Worm (Caenorhabditis elegans): ENCODE data around the gene rps-11.

DNA sequence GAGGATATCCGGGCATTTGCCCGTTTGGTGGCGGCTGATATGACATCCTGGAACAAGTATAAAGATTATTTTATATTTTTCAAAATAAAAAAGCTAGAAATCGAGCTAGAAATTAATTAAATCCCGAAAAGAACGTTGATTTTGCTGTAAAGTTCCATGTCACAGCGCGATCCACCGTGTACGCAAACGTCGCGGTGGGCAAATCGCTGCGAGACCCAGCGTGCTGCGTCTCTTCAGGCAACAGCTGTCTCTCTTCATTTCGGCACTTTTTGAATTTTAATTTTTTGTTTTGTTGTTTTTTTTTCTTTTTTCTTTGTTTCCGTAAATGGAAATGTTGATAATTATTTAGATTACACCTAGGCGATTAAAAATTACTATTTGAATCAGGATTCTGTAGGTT, 36.3 kb upstream of the rps-11 start, which contains the start of gene sec-24.1:
- TF ChIP-seq tbx-2 (tag; optimal IDR thresholded peaks at IDR 0.05) (peak; percentile 61), egl-27 (tag; optimal IDR thresholded peaks at IDR 0.05) (no peak), ZK546.5 (tag; optimal IDR thresholded peaks at IDR 0.05) (no peak), nhr-11 (tag; optimal IDR thresholded peaks at IDR 0.05) (no peak), ceh-9 (tag; optimal IDR thresholded peaks at IDR 0.05) (no peak)
